Fruit fly (Drosophila melanogaster) whole organism: ENCODE data around the gene mRpS33.

Source experiments
- CG8478 ChIP-seq: fragments of >200 bp; optimal IDR thresholded peaks from 2 replicates; lab custom pipeline; 2018; ENCODE audit warnings: inconsistent platforms
- Dll ChIP-seq: fragments of >200 bp; optimal IDR thresholded peaks from 2 replicates; lab custom pipeline; 2017
- EcR ChIP-seq, 2 experiments: fragments of >200 bp; optimal IDR thresholded peaks; 2 replicates each; lab custom pipeline; 2017; ENCODE audit warnings: missing biosample characterization in 2 of 2, missing genetic modification characterization in 2 of 2, missing genetic modification reagents in 2 of 2
- pan ChIP-seq: fragments of >200 bp; optimal IDR thresholded peaks from 2 replicates; lab custom pipeline; 2017
- psq ChIP-seq: fragments of >200 bp; optimal IDR thresholded peaks from 2 replicates; lab custom pipeline; 2017
- usp ChIP-seq: fragments of >200 bp; optimal IDR thresholded peaks from 2 replicates; lab custom pipeline; 2017; ENCODE audit warnings: missing biosample characterization, missing genetic modification characterization, mixed read lengths

mRpS33 gene

dm6 chr3R:16436374-16437037 lies at the start of gene mRpS33:
Gene mRpS33 (minus strand): TSS chr3R:16436597.
- no peak for TF ChIP-seq psq
- TF ChIP-seq Dll (lab: Kevin White, UChicago): no peak
- no peak for TF ChIP-seq pan (lab: Kevin White, UChicago)
- no peak for TF ChIP-seq EcR (GFP tag; optimal IDR thresholded peaks at IDR 0.05; lab: Kevin White, UChicago)
- TF ChIP-seq usp: no peak
- TF ChIP-seq CG8478 (lab: Kevin White, UChicago): no peak

DNA sequence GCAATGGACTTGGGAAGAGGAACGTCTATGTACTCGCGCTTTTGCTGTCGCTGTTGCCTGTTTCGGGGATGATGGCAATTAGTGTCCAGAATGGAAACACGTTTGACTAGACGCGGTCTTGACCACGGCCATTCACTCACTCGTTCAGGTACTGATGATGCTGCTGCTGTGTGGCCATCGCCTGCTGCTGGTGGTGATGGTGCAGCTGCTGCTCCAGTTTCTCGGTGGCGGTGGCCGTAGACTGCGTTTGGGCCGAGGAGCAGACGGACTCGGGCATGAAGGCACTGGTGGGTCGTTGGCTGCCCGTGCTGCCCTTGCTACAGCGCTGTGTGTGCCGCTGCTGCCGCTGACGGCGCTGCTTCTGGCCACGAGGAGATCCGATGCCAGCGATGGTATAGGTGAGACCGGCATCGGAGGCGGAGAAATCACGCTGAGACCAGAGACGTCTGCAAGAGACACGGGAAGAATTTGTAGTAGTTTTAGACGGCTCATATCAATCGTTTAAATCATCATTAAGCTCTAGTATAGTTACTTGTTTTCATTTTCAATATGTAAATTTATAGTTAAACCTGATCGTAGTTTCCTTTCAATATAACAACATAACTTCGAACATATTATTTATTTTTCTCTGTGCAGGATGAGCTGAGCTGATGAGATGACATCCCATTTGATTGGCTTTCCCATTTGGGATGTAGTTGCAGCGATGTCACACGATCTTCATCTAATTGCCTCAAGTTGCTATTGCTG lies 49.3 kb upstream of the mRpS33 start:
- no peak for TF ChIP-seq CG8478 (lab: Kevin White, UChicago)
- TF ChIP-seq psq: no peak
- no peak for TF ChIP-seq EcR (GFP tag; optimal IDR thresholded peaks at IDR 0.05; lab: Kevin White, UChicago)
- no peak for TF ChIP-seq usp
- no peak for TF ChIP-seq pan (lab: Kevin White, UChicago)
- TF ChIP-seq Dll (lab: Kevin White, UChicago): no peak

DNA sequence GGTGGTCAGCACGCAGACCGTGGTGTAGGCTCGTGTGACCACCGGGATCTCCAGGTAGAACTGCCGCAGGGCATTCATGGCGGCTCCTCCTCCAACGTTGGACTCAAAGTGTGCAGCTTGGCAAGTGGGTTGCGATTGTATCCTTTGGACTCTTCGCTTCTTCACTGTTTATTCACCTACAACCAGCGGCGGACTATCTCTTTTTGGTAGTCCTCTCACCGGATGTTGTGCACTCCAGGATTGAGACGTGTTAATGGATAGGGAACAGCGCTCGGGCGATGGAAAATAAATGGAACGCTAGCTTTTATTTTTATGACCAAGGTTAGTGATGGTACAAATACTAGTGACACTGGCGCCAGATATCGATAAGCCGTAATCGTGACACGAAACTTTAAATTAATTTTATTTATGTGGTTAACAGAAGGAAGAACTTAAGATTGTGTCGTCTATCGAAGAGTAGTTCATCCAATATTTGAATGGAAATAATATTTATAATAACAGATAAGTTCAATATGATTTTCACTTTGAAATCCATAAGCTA lies 47.5 kb upstream of the mRpS33 start, which contains the start of gene Der-2:
Gene Der-2, minus strand, starts transcription at position 347 of the 541 bp plus-strand sequence.
- no peak for TF ChIP-seq EcR (GFP tag; optimal IDR thresholded peaks at IDR 0.05; lab: Kevin White, UChicago)
- no peak for TF ChIP-seq psq
- no peak for TF ChIP-seq Dll (lab: Kevin White, UChicago)
- TF ChIP-seq CG8478 (lab: Kevin White, UChicago): no peak
- no peak for TF ChIP-seq pan (lab: Kevin White, UChicago)
- no peak for TF ChIP-seq usp

DNA sequence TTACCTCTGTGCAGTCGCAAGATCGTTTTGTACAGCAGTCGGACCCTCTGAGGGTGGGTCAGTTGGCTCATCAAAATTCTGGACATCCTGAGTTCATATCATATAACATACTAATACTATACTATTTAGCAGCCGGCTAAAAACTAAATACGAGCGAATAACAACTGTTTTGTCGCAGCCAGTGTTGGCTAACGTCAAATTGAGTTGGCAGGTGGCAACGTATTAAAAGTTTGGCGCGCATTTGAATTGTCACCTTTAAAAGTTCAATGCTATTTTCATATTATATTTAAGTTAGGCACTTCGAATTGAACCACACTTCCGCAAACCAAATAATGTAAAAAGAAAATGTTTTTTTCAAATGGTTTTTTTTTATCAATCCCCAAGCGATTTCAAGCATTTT lies 45.9 kb upstream of the mRpS33 start, which contains the start of gene Sdhaf3:
Gene Sdhaf3, minus strand, starts transcription at position 177 of the 400 bp plus-strand sequence.
- TF ChIP-seq CG8478 (lab: Kevin White, UChicago): no peak
- no peak for TF ChIP-seq Dll (lab: Kevin White, UChicago)
- no peak for TF ChIP-seq EcR (GFP tag; optimal IDR thresholded peaks at IDR 0.05; lab: Kevin White, UChicago)

DNA sequence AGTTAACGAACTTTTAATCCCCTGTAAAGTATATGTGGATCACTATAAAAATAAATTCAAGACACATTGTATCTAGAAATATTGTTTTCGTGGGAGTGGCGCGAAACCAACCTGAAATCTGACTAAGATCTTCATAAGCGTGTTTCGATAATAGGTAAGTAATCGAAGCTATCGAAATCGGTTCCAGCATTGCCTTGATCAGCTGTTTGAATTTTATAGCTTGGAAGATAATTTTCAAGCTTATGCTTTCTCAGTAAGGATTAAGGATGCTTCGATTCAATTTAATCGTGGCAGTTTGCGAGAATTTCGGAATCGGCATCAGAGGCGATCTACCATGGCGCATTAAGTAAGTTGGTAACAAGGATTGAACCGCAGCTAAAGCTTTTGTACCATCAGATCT lies 44.6 kb upstream of the mRpS33 start, which contains the start of gene Dhfr:
Gene Dhfr, plus strand, starts transcription at position 173 of the 400 bp plus-strand sequence.
- no peak for TF ChIP-seq usp
- no peak for TF ChIP-seq EcR (GFP tag; optimal IDR thresholded peaks at IDR 0.05; lab: Kevin White, UChicago)
- no peak for TF ChIP-seq CG8478 (lab: Kevin White, UChicago)
- no peak for TF ChIP-seq pan (lab: Kevin White, UChicago)
- no peak for TF ChIP-seq Dll (lab: Kevin White, UChicago)
- no peak for TF ChIP-seq psq

DNA sequence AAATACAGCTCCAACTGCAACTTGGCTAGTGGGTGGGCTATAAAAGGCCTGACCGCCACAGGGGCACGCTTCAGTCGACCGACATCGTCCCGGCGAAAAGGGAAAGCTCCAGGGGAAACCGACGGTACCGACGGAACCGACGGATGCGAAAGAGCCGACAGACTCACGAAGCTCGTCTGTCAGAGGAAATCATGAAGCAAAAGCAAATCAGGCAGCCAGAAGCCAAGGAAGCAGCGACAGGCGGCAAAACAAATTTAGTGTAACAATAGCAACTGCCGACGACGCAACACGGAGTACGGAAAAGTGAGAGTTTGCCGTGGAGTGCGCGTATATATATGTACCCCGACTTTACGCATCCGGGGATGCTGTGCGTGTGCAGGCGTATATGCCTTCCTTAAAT lies 40.6 kb upstream of the mRpS33 start, which contains the start of gene Gyc89Db:
Gene Gyc89Db, plus strand, starts transcription at position 78 of the 400 bp plus-strand sequence.
- TF ChIP-seq CG8478 (lab: Kevin White, UChicago) (no peak), usp (no peak), Dll (lab: Kevin White, UChicago) (no peak), EcR (GFP tag; optimal IDR thresholded peaks at IDR 0.05; lab: Kevin White, UChicago) (no peak), pan (lab: Kevin White, UChicago) (no peak), psq (no peak)

DNA sequence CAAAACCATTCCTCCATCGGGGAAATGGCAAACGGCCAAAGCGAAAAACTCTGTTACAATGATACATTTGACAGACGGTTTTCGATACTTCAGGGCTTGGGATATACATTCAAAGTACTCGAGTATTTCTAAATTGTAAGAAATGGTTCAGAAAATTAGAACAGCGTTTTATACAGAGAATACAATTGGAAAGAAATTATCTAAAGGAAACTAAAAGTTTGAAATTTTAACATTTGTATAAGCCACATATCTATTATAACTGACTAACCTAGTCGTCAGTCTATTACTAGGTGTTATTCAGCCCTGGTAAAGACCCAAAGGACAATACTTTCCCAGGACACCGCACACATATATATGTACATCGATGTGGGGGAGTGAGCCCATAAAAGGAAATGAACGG lies 40.1 kb upstream of the mRpS33 start:
- TF ChIP-seq psq: no peak
- no peak for TF ChIP-seq usp
- no peak for TF ChIP-seq pan (lab: Kevin White, UChicago)
- TF ChIP-seq CG8478 (lab: Kevin White, UChicago): no peak
- TF ChIP-seq Dll (lab: Kevin White, UChicago): no peak
- no peak for TF ChIP-seq EcR (GFP tag; optimal IDR thresholded peaks at IDR 0.05; lab: Kevin White, UChicago)

DNA sequence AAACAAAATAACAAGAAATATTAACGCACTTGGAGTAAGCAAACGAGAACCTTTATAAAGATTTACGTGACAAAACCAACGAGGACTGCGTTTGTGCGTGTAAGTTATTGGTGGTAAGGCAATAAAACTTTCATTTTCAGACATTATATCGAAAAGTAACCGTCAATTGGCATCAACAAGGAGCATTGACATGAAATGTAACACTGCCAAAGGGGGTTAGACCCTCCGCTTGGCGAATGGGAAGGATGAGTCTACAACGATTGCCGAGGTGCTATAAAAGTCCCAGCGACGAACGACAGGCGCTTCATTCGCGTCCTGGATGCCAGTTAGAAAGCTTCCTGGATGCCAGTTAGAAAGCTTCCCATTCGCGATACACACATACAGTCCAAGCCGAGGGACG lies 35.9 kb upstream of the mRpS33 start, which contains the start of gene Gyc89Da:
Gene Gyc89Da, plus strand, starts transcription at position 301 of the 400 bp plus-strand sequence.
- TF ChIP-seq usp (no peak), EcR (GFP tag; optimal IDR thresholded peaks at IDR 0.05; lab: Kevin White, UChicago) (no peak), pan (lab: Kevin White, UChicago) (no peak), CG8478 (lab: Kevin White, UChicago) (no peak), psq (no peak), Dll (lab: Kevin White, UChicago) (no peak)

DNA sequence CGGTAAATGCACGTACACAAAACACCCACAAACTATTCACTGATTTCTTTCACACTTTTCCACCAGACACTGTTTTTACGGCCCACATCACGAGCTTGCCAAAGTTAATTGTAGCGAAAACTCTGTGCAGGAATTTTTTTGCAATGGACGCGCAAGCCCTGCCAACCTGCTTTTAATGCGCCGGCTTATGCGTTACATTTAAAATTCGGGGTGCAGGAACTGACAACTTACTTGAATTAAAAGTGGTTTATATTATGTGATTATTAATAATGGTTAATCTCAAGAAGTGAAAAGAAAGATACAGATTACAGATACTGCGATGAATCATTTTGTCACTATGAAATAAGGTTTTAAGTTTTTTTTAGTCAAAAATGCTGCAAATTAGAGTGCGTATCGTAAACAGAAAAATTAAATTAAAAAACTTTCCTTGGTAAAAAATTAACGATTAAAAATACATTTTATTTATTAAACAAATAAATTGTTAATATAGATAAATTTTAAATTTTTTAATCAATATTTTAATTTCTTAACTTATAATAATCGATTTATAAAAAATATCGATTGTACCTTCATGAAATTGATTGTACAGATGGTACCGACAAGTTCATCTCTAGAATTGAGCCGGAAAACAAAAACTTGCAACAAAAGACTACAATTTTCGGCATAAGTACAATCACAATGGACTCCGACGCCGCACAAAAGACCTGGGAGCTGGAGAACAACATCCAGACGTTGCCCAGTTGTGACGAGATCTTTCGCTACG lies 33.3 kb upstream of the mRpS33 start, which contains the start of the genes CG42232 and CSN5:
Gene CG42232, minus strand, starts transcription at position 163 of the 763 bp plus-strand sequence.
Gene CSN5, plus strand, starts transcription at position 599 of the 763 bp plus-strand sequence.
- TF ChIP-seq EcR (GFP tag; optimal IDR thresholded peaks at IDR 0.05; lab: Kevin White, UChicago) (no peak), psq (no peak), usp (no peak), Dll (lab: Kevin White, UChicago) (no peak), CG8478 (lab: Kevin White, UChicago) (no peak), pan (lab: Kevin White, UChicago) (no peak)

dm6 chr3R:16468556-16468955 lies 32.2 kb upstream of the mRpS33 start:
- TF ChIP-seq Dll (lab: Kevin White, UChicago) (no peak), pan (lab: Kevin White, UChicago) (no peak), CG8478 (lab: Kevin White, UChicago) (no peak), EcR (GFP tag; optimal IDR thresholded peaks at IDR 0.05; lab: Kevin White, UChicago) (no peak), usp (no peak), psq (no peak)

DNA sequence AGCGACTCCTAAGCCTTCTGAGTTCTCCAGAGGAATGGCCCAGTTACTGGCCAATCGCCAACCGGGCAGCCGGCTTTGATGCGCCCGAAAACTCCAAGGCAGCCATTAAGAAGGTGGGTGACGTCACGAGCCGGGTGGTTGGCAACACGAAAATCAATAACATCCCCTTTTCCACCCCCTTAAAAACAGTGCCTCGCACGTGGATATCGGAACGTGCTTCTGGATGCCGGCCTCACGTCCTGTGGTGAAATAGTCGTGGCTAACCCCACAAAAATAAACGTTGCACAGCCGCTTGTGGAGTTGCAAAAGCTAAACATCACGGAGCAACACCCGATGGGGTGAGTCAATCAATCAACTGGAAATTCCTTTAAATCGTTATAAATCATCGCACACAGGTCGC lies 20.2 kb upstream of the mRpS33 start:
- no peak for TF ChIP-seq Dll (lab: Kevin White, UChicago)
- no peak for TF ChIP-seq CG8478 (lab: Kevin White, UChicago)
- TF ChIP-seq psq: no peak
- TF ChIP-seq usp: no peak
- no peak for TF ChIP-seq pan (lab: Kevin White, UChicago)
- TF ChIP-seq EcR (GFP tag; optimal IDR thresholded peaks at IDR 0.05; lab: Kevin White, UChicago): no peak
